Worm (Caenorhabditis elegans) whole organism, L4 larva: ENCODE data around the gene T02B11.3.
A peak's percentile ranks its signal among the peaks of the same experiment; 100 is the strongest.

Source experiments
- F10B5.3 ChIP-seq: sonication (generic microtip); optimal IDR thresholded peaks from 2 replicates; lab custom pipeline; 2016; ENCODE audit warnings: mild to moderate bottlenecking, missing genetic modification characterization, missing compliant biosample characterization
- F26F4.8 ChIP-seq: fragments of 200-800 bp; sonication (Bioruptor generic); conservative IDR thresholded peaks from 2 replicates; pipeline ENCODE4 v1.3.6; 2022; ENCODE audit warnings: missing genetic modification characterization, missing compliant biosample characterization
- T26A8.4 ChIP-seq: fragments of 200-800 bp; sonication (Bioruptor generic); IDR thresholded peaks from 2 replicates; pipeline ENCODE4 v1.3.6; 2022; ENCODE audit warnings: missing genetic modification characterization, missing compliant biosample characterization
- Y105C5A.15 ChIP-seq: fragments of 200-800 bp; sonication (Bioruptor generic); IDR thresholded peaks from 2 replicates; pipeline ENCODE4 v1.3.6; 2022; ENCODE audit warnings: missing genetic modification characterization, missing compliant biosample characterization
- Y48G9A.11 ChIP-seq: fragments of 200-800 bp; sonication (Bioruptor generic); IDR thresholded peaks from 2 replicates; pipeline ENCODE4 v1.3.6; 2022; ENCODE audit warnings: missing genetic modification reagents, missing genetic modification characterization, missing compliant biosample characterization
- aha-1 ChIP-seq: fragments of 150-350 bp; peaks from one replicate; lab custom pipeline; 2014; ENCODE audit warnings: missing biosample characterization, missing genetic modification characterization
- ama-1 ChIP-seq: fragments of 150-350 bp; optimal IDR thresholded peaks from 2 replicates; lab custom pipeline; 2014; ENCODE audit warnings: inconsistent platforms, mixed read lengths
- attf-4 ChIP-seq: sonication (generic microtip); optimal IDR thresholded peaks from 3 replicates; lab custom pipeline; 2017; ENCODE audit warnings: missing biosample characterization, missing genetic modification characterization
- ceh-20 ChIP-seq: fragments of 200-800 bp; sonication (Bioruptor generic); IDR thresholded peaks from 2 replicates; pipeline ENCODE4 v1.3.6; 2022; ENCODE audit warnings: missing genetic modification reagents, missing genetic modification characterization, missing compliant biosample characterization
- cey-2 ChIP-seq: sonication (generic microtip); optimal IDR thresholded peaks from 3 replicates; lab custom pipeline; 2017; ENCODE audit warnings: missing genetic modification characterization, mild to moderate bottlenecking, missing compliant biosample characterization, antibody characterized with exemption, borderline replicate concordance; ENCODE audit not compliant: insufficient read depth
- ctbp-1 ChIP-seq: fragments of 200-800 bp; sonication (Bioruptor generic); IDR thresholded peaks from 2 replicates; pipeline ENCODE4 v1.3.6; 2022; ENCODE audit warnings: missing genetic modification reagents, missing genetic modification characterization, missing compliant biosample characterization
- daf-19 ChIP-seq: fragments of 200-800 bp; sonication (Bioruptor generic); conservative IDR thresholded peaks from 2 replicates; pipeline ENCODE4 v1.3.6; 2022; ENCODE audit warnings: missing genetic modification characterization, missing compliant biosample characterization
- dmd-6 ChIP-seq: fragments of 200-800 bp; sonication (Bioruptor generic); IDR thresholded peaks from 2 replicates; pipeline ENCODE4 v1.3.6; 2022; ENCODE audit warnings: missing genetic modification reagents, missing genetic modification characterization, missing compliant biosample characterization
- dmd-9 ChIP-seq: fragments of 200-800 bp; sonication (Bioruptor generic); IDR thresholded peaks from 2 replicates; pipeline ENCODE4 v1.3.6; 2022; ENCODE audit warnings: missing genetic modification reagents, missing genetic modification characterization, missing compliant biosample characterization
- dpl-1 ChIP-seq: fragments of 150-350 bp; optimal IDR thresholded peaks from 2 replicates; lab custom pipeline; 2014; ENCODE audit warnings: missing biosample characterization, missing genetic modification reagents, missing genetic modification characterization
- dve-1 ChIP-seq: sonication (generic microtip); optimal IDR thresholded peaks from 2 replicates; lab custom pipeline; 2017; ENCODE audit warnings: antibody characterized with exemption, mild to moderate bottlenecking, missing genetic modification characterization, missing compliant biosample characterization; ENCODE audit not compliant: insufficient read depth
- egl-43 ChIP-seq: fragments of 200-800 bp; sonication (Bioruptor generic); IDR thresholded peaks from 2 replicates; pipeline ENCODE4 v1.3.6; 2022; ENCODE audit warnings: missing genetic modification reagents, missing genetic modification characterization, missing compliant biosample characterization
- fos-1 ChIP-seq: fragments of 150-350 bp; optimal IDR thresholded peaks from 2 replicates; lab custom pipeline; 2014; ENCODE audit warnings: missing biosample characterization, missing genetic modification characterization
- hlh-11 ChIP-seq: fragments of 200-800 bp; sonication (Bioruptor generic); optimal IDR thresholded peaks from 2 replicates; lab custom pipeline; 2018; ENCODE audit warnings: mild to moderate bottlenecking, missing genetic modification characterization, missing compliant biosample characterization
- hlh-30 ChIP-seq: sonication (generic microtip); optimal IDR thresholded peaks from 2 replicates; lab custom pipeline; 2017; ENCODE audit warnings: antibody characterized with exemption, mild to moderate bottlenecking, missing genetic modification characterization, missing compliant biosample characterization; ENCODE audit not compliant: insufficient read depth
- jun-1 ChIP-seq: fragments of 150-350 bp; optimal IDR thresholded peaks from 2 replicates; lab custom pipeline; 2014; ENCODE audit warnings: missing biosample characterization, missing genetic modification reagents, missing genetic modification characterization
- lin-15B ChIP-seq: fragments of 150-350 bp; sonication (generic microtip); optimal IDR thresholded peaks from 3 replicates; lab custom pipeline; 2014; ENCODE audit warnings: missing biosample characterization, missing genetic modification characterization
- lin-29 ChIP-seq: fragments of 200-800 bp; sonication (Bioruptor generic); IDR thresholded peaks from 2 replicates; pipeline ENCODE4 v1.3.6; 2022; ENCODE audit warnings: missing genetic modification reagents, missing genetic modification characterization, missing compliant biosample characterization
- lin-38 ChIP-seq: fragments of 200-800 bp; sonication (Bioruptor generic); IDR thresholded peaks from 2 replicates; pipeline ENCODE4 v1.3.6; 2022; ENCODE audit warnings: missing genetic modification reagents, missing genetic modification characterization, missing compliant biosample characterization
- lin-39 ChIP-seq: fragments of 150-350 bp; optimal IDR thresholded peaks from 2 replicates; lab custom pipeline; 2014; ENCODE audit warnings: missing biosample characterization, missing genetic modification reagents, missing genetic modification characterization
- lir-3 ChIP-seq: sonication (generic microtip); optimal IDR thresholded peaks from 2 replicates; lab custom pipeline; 2016; ENCODE audit warnings: mild to moderate bottlenecking, missing genetic modification characterization, missing compliant biosample characterization
- lsy-2 ChIP-seq, 2 experiments: fragments of 150-350 bp in 1 of 2; sonication (generic microtip) in 1 of 2; optimal IDR thresholded peaks; 2 replicates each; lab custom pipeline; 2014 to 2017; ENCODE audit warnings: missing biosample characterization in 2 of 2, missing genetic modification characterization in 2 of 2
- madf-9 ChIP-seq: fragments of 200-800 bp; sonication (Bioruptor generic); conservative IDR thresholded peaks from 2 replicates; pipeline ENCODE4 v1.3.6; 2022; ENCODE audit warnings: missing genetic modification reagents, missing genetic modification characterization, missing compliant biosample characterization
- mdl-1 ChIP-seq, 2 experiments: fragments of 150-350 bp in 1 of 2; sonication (generic microtip) in 1 of 2; optimal IDR thresholded peaks; 2 replicates each; lab custom pipeline; 2014 to 2017; ENCODE audit warnings: missing biosample characterization in 2 of 2, missing genetic modification characterization in 2 of 2
- mes-2 ChIP-seq: sonication (generic microtip); optimal IDR thresholded peaks from 2 replicates; lab custom pipeline; 2016; ENCODE audit warnings: missing genotype, mild to moderate bottlenecking, missing genetic modification characterization, missing compliant biosample characterization; ENCODE audit not compliant: poor library complexity, severe bottlenecking
- mxl-3 ChIP-seq: fragments of 200-800 bp; sonication (Bioruptor generic); optimal IDR thresholded peaks from 2 replicates; lab custom pipeline; 2018; ENCODE audit warnings: mild to moderate bottlenecking, missing genetic modification characterization, missing compliant biosample characterization
- nhr-11 ChIP-seq: fragments of 150-350 bp; optimal IDR thresholded peaks from 2 replicates; lab custom pipeline; 2014; ENCODE audit warnings: missing biosample characterization, missing genetic modification characterization
- nhr-111 ChIP-seq: fragments of 200-800 bp; sonication (Bioruptor generic); optimal IDR thresholded peaks from 2 replicates; lab custom pipeline; 2018; ENCODE audit warnings: mild to moderate bottlenecking, missing genetic modification characterization, missing compliant biosample characterization
- nhr-237 ChIP-seq: sonication (generic microtip); optimal IDR thresholded peaks from 2 replicates; lab custom pipeline; 2017; ENCODE audit warnings: missing biosample characterization, missing genetic modification characterization
- nhr-42 ChIP-seq: fragments of 200-800 bp; sonication (Bioruptor generic); IDR thresholded peaks from 2 replicates; pipeline ENCODE4 v1.3.6; 2022; ENCODE audit warnings: missing genetic modification characterization, missing compliant biosample characterization
- nhr-48 ChIP-seq: sonication (generic microtip); optimal IDR thresholded peaks from 2 replicates; lab custom pipeline; 2016; ENCODE audit warnings: mild to moderate bottlenecking, missing genetic modification characterization, missing compliant biosample characterization
- nhr-76 ChIP-seq: fragments of 150-350 bp; optimal IDR thresholded peaks from 2 replicates; lab custom pipeline; 2014; ENCODE audit warnings: missing biosample characterization, missing genetic modification characterization
- pha-4 ChIP-seq, 2 experiments: fragments of 150-350 bp in 1 of 2; fragments of 200-800 bp in 1 of 2; sonication (Bioruptor generic) in 1 of 2; IDR thresholded peaks in 1 of 2; optimal IDR thresholded peaks in 1 of 2; 2 replicates each; pipeline versions ENCODE4 v1.3.6 to Lab custom; 2014 to 2022; ENCODE audit warnings: missing genetic modification characterization in 2 of 2, missing genetic modification reagents in 2 of 2, missing biosample characterization in 1 of 2, missing compliant biosample characterization in 1 of 2
- php-3 ChIP-seq: fragments of 200-800 bp; sonication (Bioruptor generic); IDR thresholded peaks from 2 replicates; pipeline ENCODE4 v1.3.6; 2022; ENCODE audit warnings: missing genetic modification reagents, missing genetic modification characterization, missing compliant biosample characterization
- rbr-2 ChIP-seq: sonication (generic microtip); optimal IDR thresholded peaks from 2 replicates; lab custom pipeline; 2016; ENCODE audit warnings: missing genotype, missing genetic modification characterization, missing compliant biosample characterization
- sdz-12 ChIP-seq: fragments of 200-800 bp; sonication (Bioruptor generic); optimal IDR thresholded peaks from 2 replicates; lab custom pipeline; 2018; ENCODE audit warnings: mild to moderate bottlenecking, missing genetic modification characterization, missing compliant biosample characterization
- set-16 ChIP-seq: fragments of 200-800 bp; sonication (Bioruptor generic); IDR thresholded peaks from 2 replicates; pipeline ENCODE4 v1.3.6; 2022; ENCODE audit warnings: missing genetic modification reagents, missing genetic modification characterization, missing compliant biosample characterization
- skn-1 ChIP-seq: fragments of 150-350 bp; optimal IDR thresholded peaks from 2 replicates; lab custom pipeline; 2014; ENCODE audit warnings: missing biosample characterization, missing genetic modification characterization
- snpc-4 ChIP-seq: fragments of 150-350 bp; optimal IDR thresholded peaks from 2 replicates; lab custom pipeline; 2014; ENCODE audit warnings: missing biosample characterization, missing genetic modification characterization
- spr-3 ChIP-seq: fragments of 200-800 bp; sonication (Bioruptor generic); optimal IDR thresholded peaks from 2 replicates; lab custom pipeline; 2018; ENCODE audit warnings: mild to moderate bottlenecking, missing genetic modification characterization, missing compliant biosample characterization
- unc-39 ChIP-seq: sonication (generic microtip); optimal IDR thresholded peaks from 2 replicates; lab custom pipeline; 2017; ENCODE audit warnings: missing biosample characterization, missing genetic modification characterization
- zfp-3 ChIP-seq: fragments of 200-800 bp; sonication (Bioruptor generic); conservative IDR thresholded peaks from 2 replicates; pipeline ENCODE4 v1.3.6; 2022; ENCODE audit warnings: missing genetic modification reagents, missing genetic modification characterization, missing compliant biosample characterization
- ztf-7 ChIP-seq: fragments of 150-350 bp; optimal IDR thresholded peaks from 2 replicates; lab custom pipeline; 2014; ENCODE audit warnings: missing biosample characterization, missing genetic modification characterization

The T02B11.3 gene

DNA sequence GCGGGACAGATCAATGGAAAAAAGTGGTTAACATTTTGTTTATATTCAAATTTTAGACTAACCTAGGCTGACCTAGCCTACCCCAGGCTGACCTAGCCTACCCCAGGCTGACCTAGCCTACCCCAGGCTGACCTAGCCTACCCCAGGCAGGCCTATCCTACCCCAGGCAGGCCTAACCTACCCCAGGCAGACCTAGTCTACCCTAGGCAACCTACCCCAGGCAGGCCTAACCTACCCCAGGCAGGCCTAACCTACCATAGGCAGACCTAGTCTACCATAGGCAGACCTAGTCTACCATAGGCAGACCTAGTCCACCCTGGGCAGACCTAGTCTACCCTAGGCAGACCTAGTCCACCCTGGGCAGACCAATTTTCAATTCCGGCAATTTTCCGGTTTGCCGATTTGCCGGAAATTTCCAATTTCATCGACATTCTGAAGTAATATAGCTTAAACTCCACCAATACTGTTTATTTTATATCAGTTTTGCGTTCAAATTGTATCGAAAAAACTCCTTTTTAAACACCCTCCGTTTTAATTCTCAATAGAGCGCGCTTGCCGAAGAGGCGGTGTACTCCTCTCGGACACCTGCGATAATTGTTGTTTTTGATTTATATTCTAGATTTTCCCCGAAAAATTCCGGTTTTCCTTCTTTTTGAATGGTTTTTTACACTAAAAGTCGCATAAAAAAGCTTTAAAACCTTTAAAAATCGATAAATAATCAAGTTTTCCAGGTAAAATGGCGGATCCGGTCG, 37.8 kb upstream of the T02B11.3 start, which contains the start of gene trm-2A (continued):
- TF ChIP-seq lir-3 (no peak), fos-1 (tag; lab: Kevin White, UChicago) (no peak), nhr-76 (tag; lab: Kevin White, UChicago) (no peak), dmd-6 (GFP tag; lab: Robert Waterston, UW) (peak; percentile 43; the same call in 1 of the 2 replicates), cey-2 (no peak), rbr-2 (peak; percentile 54), ctbp-1 (no peak), zfp-3 (GFP tag; lab: Robert Waterston, UW) (no peak), jun-1 (tag; lab: Kevin White, UChicago) (no peak), spr-3 (GFP tag; lab: Kevin White, UChicago) (no peak), ama-1 (lab: Kevin White, UChicago) (no peak), lsy-2 (tag; optimal IDR thresholded peaks at IDR 0.05; lab: Kevin White, UChicago) (peak in 1 of 2 experiments; percentile 87), skn-1 (no peak), lin-39 (tag; lab: Kevin White, UChicago) (no peak), attf-4 (tag; lab: Kevin White, UChicago) (no peak), unc-39 (no peak)

- TF ChIP-seq hlh-11 (tag; lab: Kevin White, UChicago) (peak; percentile 57), dpl-1 (GFP tag; lab: Kevin White, UChicago) (peak; percentile 47), F10B5.3 (no peak), dve-1 (tag; lab: Kevin White, UChicago) (peak; percentile 59), rbr-2 (no peak), nhr-42 (GFP tag; lab: Robert Waterston, UW) (0 out of 2 replicates have a peak, but pooled peaks have one; percentile 31), hlh-30 (tag; lab: Kevin White, UChicago) (peak; percentile 96), ceh-20 (GFP tag; lab: Robert Waterston, UW) (no peak), nhr-111 (no peak), T26A8.4 (0 out of 2 replicates have a peak, but pooled peaks have one; percentile 31), pha-4 (GFP tag; IDR thresholded peaks at IDR 0.05; lab: Robert Waterston, UW) (no peak), pha-4 (tag; optimal IDR thresholded peaks at IDR 0.05; lab: Kevin White, UChicago) (no peak), F26F4.8 (GFP tag; lab: Robert Waterston, UW) (no peak), dmd-6 (GFP tag; lab: Robert Waterston, UW) (peak; percentile 75), lin-29 (no peak), egl-43 (GFP tag; lab: Robert Waterston, UW) (no peak), nhr-237 (no peak), set-16 (GFP tag; lab: Robert Waterston, UW) (no peak), madf-9 (GFP tag; lab: Robert Waterston, UW) (no peak), sdz-12 (no peak), php-3 (peak; percentile 50; the same call in 1 of the 2 replicates), snpc-4 (tag; lab: Kevin White, UChicago) (no peak), mdl-1 (tag; optimal IDR thresholded peaks at IDR 0.05; lab: Kevin White, UChicago) (peak; percentile 48 to 91), Y48G9A.11 (GFP tag; lab: Robert Waterston, UW) (no peak), lsy-2 (tag; optimal IDR thresholded peaks at IDR 0.05; lab: Kevin White, UChicago) (no peak), nhr-48 (tag; lab: Kevin White, UChicago) (peak; percentile 2), aha-1 (tag; lab: Kevin White, UChicago) (no peak), mxl-3 (peak; percentile 65), Y105C5A.15 (no peak), jun-1 (tag; lab: Kevin White, UChicago) (no peak), mes-2 (peak; percentile 64), lin-15B (tag; lab: Kevin White, UChicago) (no peak), lin-38 (GFP tag; lab: Robert Waterston, UW) (peak; percentile 65; the same call in 1 of the 2 replicates), daf-19 (GFP tag; lab: Robert Waterston, UW) (no peak), nhr-11 (no peak), ztf-7 (tag; lab: Kevin White, UChicago) (no peak), dmd-9 (GFP tag; lab: Robert Waterston, UW) (no peak)
These were observed 36.8 kb upstream of the T02B11.3 start, which contains the start of gene fmo-5 for ce11 chrV:903460-903859. Gene fmo-5 (minus strand): TSS chrV:903665.
